Fruit fly (Drosophila melanogaster): ENCODE data around the gene Cad87A.

Gene Cad87A

DNA sequence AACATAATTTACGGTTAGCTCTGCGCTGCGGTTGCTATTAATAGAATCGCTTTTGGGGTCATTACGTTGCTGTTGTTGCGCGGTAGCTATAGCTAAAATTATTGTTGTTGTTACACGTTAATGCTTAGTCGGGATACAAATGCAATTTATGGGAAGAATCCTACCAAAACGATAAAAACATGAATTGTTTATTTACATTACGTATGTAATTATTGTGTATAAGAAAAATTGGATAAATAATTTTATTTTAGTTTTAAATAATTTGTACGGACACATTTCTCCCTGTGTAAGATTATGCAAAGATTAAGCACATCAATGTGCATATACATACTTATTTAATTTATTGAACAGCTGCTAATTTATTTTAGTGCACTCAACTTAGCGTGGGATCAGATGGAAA lies 97.0 kb downstream of the Cad87A start (continued):
- TF ChIP-seq CG12391 (tag; optimal IDR thresholded peaks at IDR 0.05) (peak; percentile 74), CG13775 (GFP tag; optimal IDR thresholded peaks at IDR 0.05) (no peak), Dek (tag; optimal IDR thresholded peaks at IDR 0.05) (no peak), B-H1 (GFP tag; IDR thresholded peaks at IDR 0.05) (no peak), cg (GFP tag; optimal IDR thresholded peaks at IDR 0.05) (no peak), gcm2 (GFP tag; optimal IDR thresholded peaks at IDR 0.05) (no peak), CG3847 (GFP tag; IDR thresholded peaks at IDR 0.05) (no peak), Hr3 (GFP tag; optimal IDR thresholded peaks at IDR 0.05) (peak; percentile 30), wek (GFP tag; optimal IDR thresholded peaks at IDR 0.05) (no peak), CoRest (tag; optimal IDR thresholded peaks at IDR 0.05) (peak; percentile 65), CG1529 (GFP tag; optimal IDR thresholded peaks at IDR 0.05) (peak; percentile 20), Jarid2 (GFP tag; optimal IDR thresholded peaks at IDR 0.05) (no peak), jing (GFP tag; optimal IDR thresholded peaks at IDR 0.05) (no peak), slp2 (GFP tag; optimal IDR thresholded peaks at IDR 0.05) (no peak), CG10274 (GFP tag; optimal IDR thresholded peaks at IDR 0.05) (no peak), tx (GFP tag; optimal IDR thresholded peaks at IDR 0.05) (no peak), Lhr (GFP tag; optimal IDR thresholded peaks at IDR 0.05) (peak; percentile 22), da (GFP tag; optimal IDR thresholded peaks at IDR 0.05) (no peak), Atf3 (GFP tag; optimal IDR thresholded peaks at IDR 0.05) (no peak), chinmo (GFP tag; IDR thresholded peaks at IDR 0.05; ENCODE audit: partially characterized antibody) (no peak), tio (GFP tag; optimal IDR thresholded peaks at IDR 0.05) (no peak), Hmx (GFP tag; optimal IDR thresholded peaks at IDR 0.05) (no peak), ERR (GFP tag; optimal IDR thresholded peaks at IDR 0.05) (no peak), CG3995 (GFP tag; optimal IDR thresholded peaks at IDR 0.05) (no peak), CG1602 (GFP tag; optimal IDR thresholded peaks at IDR 0.05) (peak; percentile 41), peb (GFP tag; IDR thresholded peaks at IDR 0.05) (0 out of 2 replicates have a peak, but pooled peaks have one; percentile 41), gem (tag; optimal IDR thresholded peaks at IDR 0.05) (peak; percentile 83), pnt (GFP tag; optimal IDR thresholded peaks at IDR 0.05) (no peak), en (GFP tag; optimal IDR thresholded peaks at IDR 0.05) (no peak), Hr78 (GFP tag; optimal IDR thresholded peaks at IDR 0.05) (no peak), H15 (GFP tag; IDR thresholded peaks at IDR 0.05) (no peak), dysf (GFP tag; IDR thresholded peaks at IDR 0.05) (peak; percentile 33; the same call in 1 of the 3 replicates), Myb (GFP tag; optimal IDR thresholded peaks at IDR 0.05) (no peak), Pdp1 (GFP tag; optimal IDR thresholded peaks at IDR 0.05) (no peak), Tbp (GFP tag; optimal IDR thresholded peaks at IDR 0.05) (no peak), CG12659 (GFP tag; optimal IDR thresholded peaks at IDR 0.05) (peak; percentile 4), CG33557 (GFP tag; optimal IDR thresholded peaks at IDR 0.05) (peak; percentile 25), schlank (tag; optimal IDR thresholded peaks at IDR 0.05) (no peak), CG31441 (GFP tag; IDR thresholded peaks at IDR 0.05) (peak; percentile 72; the same call in 1 of the 2 replicates), CG31365 (tag; optimal IDR thresholded peaks at IDR 0.05) (no peak), crp (GFP tag; optimal IDR thresholded peaks at IDR 0.05) (no peak), CG4617 (GFP tag; optimal IDR thresholded peaks at IDR 0.05; ENCODE audit: borderline replicate concordance) (no peak), vvl (GFP tag; IDR thresholded peaks at IDR 0.05) (peak; percentile 71), eyg (GFP tag; optimal IDR thresholded peaks at IDR 0.05) (no peak), Gug (GFP tag; IDR thresholded peaks at IDR 0.05) (no peak), Fer2 (tag; optimal IDR thresholded peaks at IDR 0.05) (no peak), CG14710 (tag; optimal IDR thresholded peaks at IDR 0.05) (peak; percentile 74), CG9437 (GFP tag; optimal IDR thresholded peaks at IDR 0.05) (peak; percentile 9), ara (GFP tag; IDR thresholded peaks at IDR 0.05) (no peak; the same call in 1 of the 2 replicates), Sry-β (GFP tag; optimal IDR thresholded peaks at IDR 0.05) (peak; percentile 7), rib (GFP tag; IDR thresholded peaks at IDR 0.05) (0 out of 2 replicates have a peak, but pooled peaks have one; percentile 4)

Measured in whole organism, embryonic.